Fruit fly (Drosophila melanogaster): ENCODE results near the gene T48.

- no peak for TF ChIP-seq Hnf4 (GFP tag; optimal IDR thresholded peaks at IDR 0.05)
- no peak for TF ChIP-seq psq (GFP tag; optimal IDR thresholded peaks at IDR 0.05)
Observed at dm6 chr3R:26955527-26955926, 74.0 kb downstream of the T48 start.

Data from whole organism, wandering third instar larva.